Worm (Caenorhabditis elegans) whole organism, L3 larva: ENCODE data around the gene T04B8.1.

Source experiments
- R02D3.7 ChIP-seq: fragments of 150-350 bp; optimal IDR thresholded peaks from 2 replicates; lab custom pipeline; 2014; ENCODE audit warnings: missing biosample characterization, missing genetic modification characterization
- ZK546.5 ChIP-seq: sonication (generic microtip); optimal IDR thresholded peaks from 2 replicates; lab custom pipeline; 2017; ENCODE audit warnings: missing biosample characterization, missing genetic modification characterization
- ama-1 ChIP-seq: fragments of 150-350 bp; optimal IDR thresholded peaks from 2 replicates; lab custom pipeline; 2018
- egl-27 ChIP-seq: sonication (generic microtip); optimal IDR thresholded peaks from 4 replicates; lab custom pipeline; 2017; ENCODE audit warnings: missing biosample characterization, missing genetic modification reagents, missing genetic modification characterization
- jun-1 ChIP-seq: fragments of 150-350 bp; optimal IDR thresholded peaks from 2 replicates; lab custom pipeline; 2014; ENCODE audit warnings: missing biosample characterization, missing genetic modification reagents, missing genetic modification characterization
- nhr-11 ChIP-seq: fragments of 150-350 bp; optimal IDR thresholded peaks from 2 replicates; lab custom pipeline; 2014; ENCODE audit warnings: missing biosample characterization, missing genetic modification characterization
- nhr-12 ChIP-seq: fragments of 150-350 bp; optimal IDR thresholded peaks from 2 replicates; lab custom pipeline; 2014; ENCODE audit warnings: missing biosample characterization, missing genetic modification characterization
- nhr-237 ChIP-seq: fragments of 150-350 bp; optimal IDR thresholded peaks from 2 replicates; lab custom pipeline; 2014; ENCODE audit warnings: missing biosample characterization, missing genetic modification characterization
- nhr-76 ChIP-seq: fragments of 150-350 bp; sonication (generic microtip); optimal IDR thresholded peaks from 5 replicates; lab custom pipeline; 2014; ENCODE audit warnings: missing biosample characterization, missing genetic modification characterization
- pha-4 ChIP-seq: fragments of 150-350 bp; optimal IDR thresholded peaks from 2 replicates; lab custom pipeline; 2014; ENCODE audit warnings: missing biosample characterization, missing genetic modification reagents, missing genetic modification characterization
- skn-1 ChIP-seq: fragments of 150-350 bp; optimal IDR thresholded peaks from 2 replicates; lab custom pipeline; 2014; ENCODE audit warnings: missing biosample characterization, missing genetic modification characterization
- snpc-4 ChIP-seq: fragments of 150-350 bp; optimal IDR thresholded peaks from 2 replicates; lab custom pipeline; 2014; ENCODE audit warnings: missing biosample characterization, missing genetic modification characterization
- unc-62 ChIP-seq: fragments of 150-350 bp; sonication (generic microtip); optimal IDR thresholded peaks from 4 replicates; lab custom pipeline; 2014; ENCODE audit warnings: missing biosample characterization, missing genetic modification reagents, missing genetic modification characterization

DNA sequence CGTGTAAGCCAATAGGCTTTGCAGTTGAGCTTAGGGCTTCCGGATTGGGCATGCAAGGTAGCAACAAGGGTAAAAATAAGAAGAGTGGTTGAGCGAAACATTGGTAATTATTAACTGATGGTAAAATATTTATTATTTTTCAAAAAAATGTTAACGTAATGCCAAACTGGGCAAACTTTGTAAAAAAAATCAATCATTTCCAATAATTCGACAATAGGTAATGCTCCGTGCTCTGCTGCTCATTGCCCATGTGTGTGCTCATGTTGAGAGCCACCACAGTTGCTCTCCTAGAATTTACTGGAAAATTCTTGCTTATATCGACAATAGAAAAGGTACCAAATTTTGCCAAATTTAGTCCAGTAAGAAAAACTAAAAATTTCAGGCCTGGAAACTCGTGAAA is 46.5 kb downstream of the T04B8.1 start, which contains the start of the genes T02H6.10 and T02H6.8:
- TF ChIP-seq egl-27: no peak
- no peak for TF ChIP-seq nhr-12 (tag; lab: Kevin White, UChicago)
- TF ChIP-seq skn-1 (tag; lab: Kevin White, UChicago): no peak
- no peak for TF ChIP-seq pha-4 (tag; lab: Kevin White, UChicago)
- TF ChIP-seq jun-1 (tag; lab: Kevin White, UChicago): no peak
- TF ChIP-seq snpc-4 (tag; lab: Kevin White, UChicago): no peak
- no peak for TF ChIP-seq ama-1
- no peak for TF ChIP-seq unc-62 (GFP tag; lab: Kevin White, UChicago)
- no peak for TF ChIP-seq nhr-237 (tag; lab: Kevin White, UChicago)
- TF ChIP-seq R02D3.7 (tag; lab: Kevin White, UChicago): no peak
- TF ChIP-seq ZK546.5: no peak
- TF ChIP-seq nhr-76 (tag; lab: Kevin White, UChicago): no peak
- no peak for TF ChIP-seq nhr-11 (tag; lab: Kevin White, UChicago)
